Worm (Caenorhabditis elegans): ENCODE data around the gene F57C2.5.

Gene F57C2.5

ce11 chrII:14561549-14562115 lies 33.6 kb upstream of the F57C2.5 start, which contains the start of gene mog-4 (continued):
- TF ChIP-seq chd-7 (tag; optimal IDR thresholded peaks at IDR 0.05): peak; percentile 84
- peak; percentile 7 for TF ChIP-seq T26A5.8 (tag; optimal IDR thresholded peaks at IDR 0.05)
- TF ChIP-seq Y53G8AR.9 (GFP tag; conservative IDR thresholded peaks at IDR 0.05): peak; percentile 99
- TF ChIP-seq mel-28 (tag; optimal IDR thresholded peaks at IDR 0.05; ENCODE audit: borderline replicate concordance): peak; percentile 76
- TF ChIP-seq aptf-2 (GFP tag; conservative IDR thresholded peaks at IDR 0.05): peak; percentile 99
- TF ChIP-seq F49E8.2 (tag; optimal IDR thresholded peaks at IDR 0.05; ENCODE audit: insufficient read depth): peak; percentile 51
- TF ChIP-seq Y67H2A.10 (GFP tag; conservative IDR thresholded peaks at IDR 0.05): peak; percentile 99
- TF ChIP-seq athp-1 (tag; optimal IDR thresholded peaks at IDR 0.05): peak; percentile 97
- peak; percentile 84 for TF ChIP-seq repo-1 (tag; optimal IDR thresholded peaks at IDR 0.05)
- TF ChIP-seq tbp1 (GFP tag; optimal IDR thresholded peaks at IDR 0.05): peak; percentile 76
- TF ChIP-seq ccch-3 (GFP tag; optimal IDR thresholded peaks at IDR 0.05): peak; percentile 97
- peak; percentile 98 for TF ChIP-seq lin-40 (tag; optimal IDR thresholded peaks at IDR 0.05)
- TF ChIP-seq ztf-22 (GFP tag; optimal IDR thresholded peaks at IDR 0.05): peak; percentile 80
- TF ChIP-seq Y53F4B.3 (GFP tag; IDR thresholded peaks at IDR 0.05): peak; percentile 93
- TF ChIP-seq pbrm-1 (GFP tag; IDR thresholded peaks at IDR 0.05): peak; percentile 99
- peak; percentile 92 for TF ChIP-seq attf-6 (GFP tag; IDR thresholded peaks at IDR 0.05)
- TF ChIP-seq Y56A3A.18 (GFP tag; IDR thresholded peaks at IDR 0.05): peak; percentile 99
- peak; percentile 31 for TF ChIP-seq snpc-4 (GFP tag; optimal IDR thresholded peaks at IDR 0.05)
- peak; percentile 41 to 91 (median 72) for TF ChIP-seq snpc-4 (tag; optimal IDR thresholded peaks at IDR 0.05)
- TF ChIP-seq rcor-1 (GFP tag; IDR thresholded peaks at IDR 0.05): peak; percentile 99
- TF ChIP-seq B0035.1 (tag; optimal IDR thresholded peaks at IDR 0.05): peak; percentile 81
- peak; percentile 98 for TF ChIP-seq nhr-120 (GFP tag; IDR thresholded peaks at IDR 0.05)
- TF ChIP-seq lin-35 (GFP tag; optimal IDR thresholded peaks at IDR 0.05): peak in 2 of 3 experiments; percentile 26 to 84
- peak; percentile 100 for TF ChIP-seq ceh-91 (GFP tag; IDR thresholded peaks at IDR 0.05)
- TF ChIP-seq ztf-26 (tag; optimal IDR thresholded peaks at IDR 0.05): peak; percentile 96
- TF ChIP-seq bed-2 (GFP tag; IDR thresholded peaks at IDR 0.05): peak; percentile 100
- TF ChIP-seq lag-1 (GFP tag; IDR thresholded peaks at IDR 0.05): peak; percentile 99
- 0 out of 2 replicates have a peak, but pooled peaks have one; percentile 15 for TF ChIP-seq ceh-58 (GFP tag; IDR thresholded peaks at IDR 0.05)
- peak; percentile 97 for TF ChIP-seq egl-44 (GFP tag; IDR thresholded peaks at IDR 0.05)
- TF ChIP-seq dpl-1 (GFP tag; optimal IDR thresholded peaks at IDR 0.05): peak; percentile 46
- TF ChIP-seq cebp-1 (GFP tag; IDR thresholded peaks at IDR 0.05): peak; percentile 97
- TF ChIP-seq cebp-1 (tag; optimal IDR thresholded peaks at IDR 0.05): peak; percentile 94
- peak; percentile 95 for TF ChIP-seq hmg-20 (GFP tag; IDR thresholded peaks at IDR 0.05)
- peak; percentile 45 for TF ChIP-seq die-1 (tag; optimal IDR thresholded peaks at IDR 0.05)
- peak; percentile 64 for TF ChIP-seq nhr-90 (tag; optimal IDR thresholded peaks at IDR 0.05)
- peak; percentile 95 for TF ChIP-seq aptf-3 (GFP tag; IDR thresholded peaks at IDR 0.05)
- TF ChIP-seq him-1 (tag; optimal IDR thresholded peaks at IDR 0.05): peak; percentile 84
- TF ChIP-seq mxl-1 (tag; optimal IDR thresholded peaks at IDR 0.05): peak; percentile 28
- peak; percentile 100 for TF ChIP-seq ztf-25 (GFP tag; IDR thresholded peaks at IDR 0.05)
- peak; percentile 89 for TF ChIP-seq F22D6.2 (tag; optimal IDR thresholded peaks at IDR 0.05)
- peak; percentile 95 for TF ChIP-seq F39B2.1 (GFP tag; IDR thresholded peaks at IDR 0.05)
- TF ChIP-seq F37B4.10 (GFP tag; IDR thresholded peaks at IDR 0.05): peak; percentile 96
- peak; percentile 98 for TF ChIP-seq madf-3 (GFP tag; IDR thresholded peaks at IDR 0.05)
- peak; percentile 58 for TF ChIP-seq nhr-27 (tag; optimal IDR thresholded peaks at IDR 0.05)
- TF ChIP-seq egrh-3 (GFP tag; IDR thresholded peaks at IDR 0.05): peak; percentile 90
- peak; percentile 61 for TF ChIP-seq ceh-79 (tag; optimal IDR thresholded peaks at IDR 0.05)
- peak; percentile 98 for TF ChIP-seq tlf-1 (GFP tag; optimal IDR thresholded peaks at IDR 0.05)
- peak; percentile 100 for TF ChIP-seq Y79H2A.3 (GFP tag; conservative IDR thresholded peaks at IDR 0.05)
- peak; percentile 100 for TF ChIP-seq C17E4.6 (GFP tag; IDR thresholded peaks at IDR 0.05)

Measured in whole organism, young adult.